Worm (Caenorhabditis elegans) whole organism, L3 larva: Measurements from ENCODE around the gene F13H10.9.

Source experiments
- ZK546.5 ChIP-seq: sonication (generic microtip); optimal IDR thresholded peaks from 2 replicates; lab custom pipeline; 2017; ENCODE audit warnings: missing biosample characterization, missing genetic modification characterization
- nhr-76 ChIP-seq: fragments of 150-350 bp; sonication (generic microtip); optimal IDR thresholded peaks from 5 replicates; lab custom pipeline; 2014; ENCODE audit warnings: missing biosample characterization, missing genetic modification characterization
- snpc-4 ChIP-seq: fragments of 150-350 bp; optimal IDR thresholded peaks from 2 replicates; lab custom pipeline; 2014; ENCODE audit warnings: missing biosample characterization, missing genetic modification characterization

- TF ChIP-seq nhr-76 = no peak
- no peak for TF ChIP-seq snpc-4 (tag; lab: Kevin White, UChicago)
- TF ChIP-seq ZK546.5 = no peak
These were observed 35.4 kb upstream of the F13H10.9 start, which contains the start of the genes aqp-3 and Y69E1A.8 for ce11 chrIV:10966359-10966758.
